Worm (Caenorhabditis elegans) whole organism, L3 larva: ENCODE measurements around the gene Y105C5A.12.
"Not testable (repeated sequence)": the region's sequence is repeated elsewhere in the genome, so short reads cannot be mapped to it uniquely, and the experiment has no call there.

Experiments
- R02D3.7 ChIP-seq: fragments of 150-350 bp; optimal IDR thresholded peaks from 2 replicates; lab custom pipeline; 2014; ENCODE audit warnings: missing biosample characterization, missing genetic modification characterization
- aly-2 ChIP-seq: fragments of 150-350 bp; optimal IDR thresholded peaks from 2 replicates; lab custom pipeline; 2014; ENCODE audit warnings: missing biosample characterization, missing genetic modification characterization
- ceh-16 ChIP-seq: sonication (generic microtip); optimal IDR thresholded peaks from 2 replicates; lab custom pipeline; 2017; ENCODE audit warnings: missing biosample characterization, missing genetic modification characterization
- ceh-82 ChIP-seq: fragments of 150-350 bp; optimal IDR thresholded peaks from 2 replicates; lab custom pipeline; 2014; ENCODE audit warnings: missing biosample characterization, missing genetic modification characterization
- ceh-9 ChIP-seq: sonication (generic microtip); optimal IDR thresholded peaks from 2 replicates; lab custom pipeline; 2018; ENCODE audit warnings: missing biosample characterization, missing genetic modification characterization
- egl-27 ChIP-seq: sonication (generic microtip); optimal IDR thresholded peaks from 4 replicates; lab custom pipeline; 2017; ENCODE audit warnings: missing biosample characterization, missing genetic modification reagents, missing genetic modification characterization
- egl-5 ChIP-seq: fragments of 150-350 bp; optimal IDR thresholded peaks from 2 replicates; lab custom pipeline; 2017; ENCODE audit warnings: missing biosample characterization, missing genetic modification reagents, missing genetic modification characterization, inconsistent platforms
- elt-1 ChIP-seq: fragments of 150-350 bp; optimal IDR thresholded peaks from 2 replicates; lab custom pipeline; 2014; ENCODE audit warnings: missing biosample characterization, missing genetic modification characterization
- elt-2 ChIP-seq: sonication (generic microtip); optimal IDR thresholded peaks from 2 replicates; lab custom pipeline; 2016; ENCODE audit warnings: missing genetic modification reagents, mild to moderate bottlenecking, missing genetic modification characterization, missing compliant biosample characterization
- elt-3 ChIP-seq, 3 experiments: fragments of 150-350 bp in 1 of 3; sonication (generic microtip) in 2 of 3; optimal IDR thresholded peaks; 2 replicates in 2 of 3; 4 replicates in 1 of 3; lab custom pipeline; 2014 to 2017; ENCODE audit warnings: missing biosample characterization in 3 of 3, missing genetic modification characterization in 3 of 3
- eor-1 ChIP-seq, 2 experiments: fragments of 150-350 bp; optimal IDR thresholded peaks; 2 replicates each; lab custom pipeline; 2014 to 2018; ENCODE audit warnings: missing biosample characterization in 2 of 2, missing genetic modification characterization in 2 of 2
- fkh-10 ChIP-seq: sonication (generic microtip); optimal IDR thresholded peaks from 2 replicates; lab custom pipeline; 2017; ENCODE audit warnings: missing biosample characterization, missing genetic modification reagents, missing genetic modification characterization
- fos-1 ChIP-seq: fragments of 150-350 bp; optimal IDR thresholded peaks from 2 replicates; lab custom pipeline; 2014; ENCODE audit warnings: missing biosample characterization, missing genetic modification characterization
- hmg-11 ChIP-seq: sonication (generic microtip); optimal IDR thresholded peaks from 2 replicates; lab custom pipeline; 2016; ENCODE audit warnings: missing genetic modification characterization, missing compliant biosample characterization
- lin-39 ChIP-seq: fragments of 150-350 bp; optimal IDR thresholded peaks from 2 replicates; lab custom pipeline; 2018; ENCODE audit warnings: missing biosample characterization, missing genetic modification reagents, missing genetic modification characterization
- lsy-12 ChIP-seq: sonication (generic microtip); optimal IDR thresholded peaks from 2 replicates; lab custom pipeline; 2016; ENCODE audit warnings: mild to moderate bottlenecking, missing genetic modification characterization, missing compliant biosample characterization
- mdl-1 ChIP-seq: fragments of 150-350 bp; optimal IDR thresholded peaks from 2 replicates; lab custom pipeline; 2014; ENCODE audit warnings: missing biosample characterization, missing genetic modification characterization
- nhr-12 ChIP-seq: fragments of 150-350 bp; optimal IDR thresholded peaks from 2 replicates; lab custom pipeline; 2014; ENCODE audit warnings: missing biosample characterization, missing genetic modification characterization
- nhr-23 ChIP-seq: fragments of 150-350 bp; optimal IDR thresholded peaks from 2 replicates; lab custom pipeline; 2014; ENCODE audit warnings: missing biosample characterization, missing genetic modification reagents, missing genetic modification characterization
- nhr-25 ChIP-seq: sonication (generic microtip); optimal IDR thresholded peaks from 2 replicates; lab custom pipeline; 2017; ENCODE audit warnings: missing biosample characterization, missing genetic modification characterization
- nhr-76 ChIP-seq: fragments of 150-350 bp; sonication (generic microtip); optimal IDR thresholded peaks from 5 replicates; lab custom pipeline; 2014; ENCODE audit warnings: missing biosample characterization, missing genetic modification characterization
- pha-4 ChIP-seq: fragments of 150-350 bp; optimal IDR thresholded peaks from 2 replicates; lab custom pipeline; 2014; ENCODE audit warnings: missing biosample characterization, missing genetic modification reagents, missing genetic modification characterization
- pqm-1 ChIP-seq: fragments of 150-350 bp; optimal IDR thresholded peaks from 2 replicates; lab custom pipeline; 2017; ENCODE audit warnings: missing biosample characterization, missing genetic modification characterization, inconsistent platforms
- sea-2 ChIP-seq: fragments of 150-350 bp; sonication (generic microtip); optimal IDR thresholded peaks from 4 replicates; lab custom pipeline; 2014; ENCODE audit warnings: missing biosample characterization, missing genetic modification reagents, missing genetic modification characterization
- skn-1 ChIP-seq: fragments of 150-350 bp; optimal IDR thresholded peaks from 2 replicates; lab custom pipeline; 2014; ENCODE audit warnings: missing biosample characterization, missing genetic modification characterization
- snpc-4 ChIP-seq: fragments of 150-350 bp; optimal IDR thresholded peaks from 2 replicates; lab custom pipeline; 2014; ENCODE audit warnings: missing biosample characterization, missing genetic modification characterization
- zag-1 ChIP-seq: fragments of 150-350 bp; optimal IDR thresholded peaks from 2 replicates; lab custom pipeline; 2014; ENCODE audit warnings: missing biosample characterization, missing genetic modification characterization
- ztf-4 ChIP-seq: fragments of 150-350 bp; optimal IDR thresholded peaks from 2 replicates; lab custom pipeline; 2014; ENCODE audit warnings: missing biosample characterization, missing genetic modification characterization

Y105C5A.12 gene

ce11 chrIV:15641699-15642098, at the start of gene Y105C5A.12:
TSS of gene Y105C5A.12 (minus strand) at chrIV:15641799.
- TF ChIP-seq ceh-82, egl-5, pha-4 (tag; lab: Kevin White, UChicago): not testable (repeated sequence)

DNA sequence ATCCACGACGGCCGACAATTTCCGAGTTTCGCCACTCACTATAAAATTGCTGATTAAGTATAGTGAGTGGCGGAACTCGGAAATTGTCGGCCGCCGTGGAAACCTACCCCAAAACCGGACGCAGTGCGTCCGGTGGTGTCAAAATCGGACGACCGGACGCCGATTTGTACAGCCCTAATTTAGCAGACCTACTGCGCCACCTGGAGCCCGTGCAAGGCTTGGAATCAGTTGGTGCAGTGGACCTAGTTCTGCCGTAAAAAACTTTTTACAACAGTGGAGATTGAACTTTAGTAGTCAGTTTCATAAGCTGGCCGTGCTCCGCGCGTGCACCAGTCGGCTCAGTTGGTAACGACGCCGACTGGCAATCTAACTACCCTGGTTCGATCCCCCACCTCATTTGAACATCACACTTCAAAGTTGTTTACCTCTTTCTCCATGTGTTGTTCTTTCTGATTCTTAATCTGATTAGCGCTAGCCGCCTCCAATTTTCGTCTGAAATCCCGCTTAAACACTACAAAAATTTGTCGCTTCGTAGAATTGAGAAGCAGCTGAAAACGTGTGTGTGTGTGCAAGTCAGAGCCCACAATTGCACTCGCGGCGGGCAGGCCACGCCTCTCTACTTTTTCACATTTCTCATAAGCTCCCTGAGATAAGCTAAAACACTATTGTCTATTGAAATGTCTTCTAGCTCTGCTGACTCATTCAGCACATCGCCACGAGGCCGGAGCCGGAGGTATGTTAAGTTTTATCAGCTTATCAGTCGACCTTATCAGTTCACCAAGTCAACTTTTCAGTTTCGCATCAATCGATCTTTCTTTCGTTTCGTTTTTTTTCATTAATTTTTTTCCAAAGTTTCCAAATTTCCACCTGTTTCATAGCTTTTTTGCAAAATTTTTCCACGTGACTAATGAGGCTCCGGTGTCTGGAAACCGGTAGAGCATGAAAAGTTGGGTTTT, 47.2 kb upstream of the Y105C5A.12 start, which contains the start of gene Y105C5A.15:
Gene Y105C5A.15, plus strand, starts transcription at position 678 of the 956 bp plus-strand sequence.
- TF ChIP-seq elt-2 (peak; percentile 77), snpc-4 (no peak), eor-1 (tag; optimal IDR thresholded peaks at IDR 0.05; lab: Kevin White, UChicago) (no peak), pqm-1 (tag; lab: Kevin White, UChicago) (peak; percentile 30)

- no peak for TF ChIP-seq egl-5 (tag; lab: Kevin White, UChicago)
- TF ChIP-seq egl-27 (tag; lab: Kevin White, UChicago), result no peak
- TF ChIP-seq nhr-12, result no peak
- no peak for TF ChIP-seq elt-3 (tag; optimal IDR thresholded peaks at IDR 0.05; lab: Kevin White, UChicago)
- TF ChIP-seq ceh-16 (tag; lab: Kevin White, UChicago), result no peak
- no peak for TF ChIP-seq elt-1 (tag; lab: Kevin White, UChicago)
- no peak for TF ChIP-seq snpc-4
- TF ChIP-seq aly-2 (tag; lab: Kevin White, UChicago), result no peak
- no peak for TF ChIP-seq R02D3.7
- TF ChIP-seq nhr-76 (tag; lab: Kevin White, UChicago), result no peak
- TF ChIP-seq hmg-11 (tag; lab: Kevin White, UChicago), result no peak
- TF ChIP-seq eor-1 (tag; optimal IDR thresholded peaks at IDR 0.05; lab: Kevin White, UChicago), result no peak
These were observed 46.2 kb upstream of the Y105C5A.12 start for ce11 chrIV:15687825-15688224.

- no peak for TF ChIP-seq sea-2 (GFP tag; lab: Kevin White, UChicago)
These were observed 44.6 kb upstream of the Y105C5A.12 start for ce11 chrIV:15686233-15686632.

DNA sequence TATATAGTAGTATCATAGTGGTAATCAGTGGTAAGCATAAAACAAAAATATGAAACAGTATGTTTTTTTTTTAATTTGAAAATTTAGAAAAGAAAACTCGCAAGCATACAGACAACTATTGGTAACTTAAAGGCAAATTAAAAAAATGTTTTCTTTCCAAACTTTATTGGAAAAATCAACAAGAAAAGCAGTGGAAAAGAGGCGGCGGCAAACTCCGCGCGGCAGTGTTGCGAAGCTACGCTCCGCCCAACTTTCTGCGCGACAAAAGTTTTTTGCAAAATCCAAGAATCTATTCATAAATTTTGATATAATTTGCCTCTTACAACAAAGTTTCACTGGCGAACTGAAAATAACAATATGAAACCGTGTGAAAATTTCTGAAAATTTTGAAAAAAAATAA, 42.9 kb upstream of the Y105C5A.12 start:
- no peak for TF ChIP-seq lsy-12
- no peak for TF ChIP-seq eor-1 (tag; optimal IDR thresholded peaks at IDR 0.05; lab: Kevin White, UChicago)
- TF ChIP-seq zag-1 (tag; lab: Kevin White, UChicago), result no peak

DNA sequence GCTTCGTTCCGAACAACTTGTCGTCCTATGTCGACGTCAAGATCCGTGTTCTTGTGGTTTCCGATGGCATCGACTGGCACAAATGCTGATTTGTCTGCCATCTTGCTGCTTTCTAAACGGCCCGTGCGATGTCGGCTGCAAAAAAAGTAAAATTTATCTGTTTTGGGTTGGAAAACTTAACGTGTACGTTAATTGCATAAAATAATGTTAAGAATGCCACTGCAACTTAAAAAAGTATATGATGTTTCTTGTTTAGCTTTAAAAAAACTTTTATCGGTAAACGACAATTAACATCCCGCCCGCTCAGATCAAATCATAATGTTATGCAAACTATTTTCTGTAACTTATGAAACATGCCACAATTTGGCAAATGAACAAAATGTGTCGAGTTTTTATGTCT, 39.8 kb upstream of the Y105C5A.12 start, which contains the start of gene Y105C5A.26:
Gene Y105C5A.26, minus strand, starts transcription at position 101 of the 400 bp plus-strand sequence.
- TF ChIP-seq elt-2; snpc-4; nhr-25 (tag; lab: Kevin White, UChicago): not testable (repeated sequence)

ce11 chrIV:15672994-15673393, 31.4 kb upstream of the Y105C5A.12 start:
- TF ChIP-seq nhr-12 (no peak), nhr-25 (tag; lab: Kevin White, UChicago) (peak; percentile 0), nhr-23 (peak; percentile 46), lin-39 (no peak)

DNA sequence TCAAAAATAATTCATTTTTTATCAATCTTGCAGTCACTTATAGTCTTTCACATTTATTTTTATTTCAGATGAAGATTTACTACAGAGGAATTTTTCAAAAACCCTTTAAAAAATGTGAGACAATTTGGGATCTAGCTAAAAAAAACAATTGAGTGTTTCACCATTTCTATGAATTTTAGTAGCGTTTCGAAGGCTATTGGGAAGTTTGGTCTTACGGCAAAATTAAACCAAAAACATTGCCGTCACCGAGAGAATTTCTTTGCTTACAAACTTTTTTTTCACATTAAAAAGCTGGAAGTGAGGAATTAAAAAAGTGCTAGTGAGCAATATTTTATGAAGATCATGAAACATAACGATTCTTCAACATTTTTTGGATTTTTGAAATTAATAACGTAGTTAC, 16.8 kb upstream of the Y105C5A.12 start:
- TF ChIP-seq fos-1 (tag; lab: Kevin White, UChicago) (no peak), ceh-9 (tag; lab: Kevin White, UChicago) (no peak), elt-1 (tag; lab: Kevin White, UChicago) (no peak), fkh-10 (GFP tag; lab: Kevin White, UChicago) (no peak), egl-5 (tag; lab: Kevin White, UChicago) (no peak), ztf-4 (tag; lab: Kevin White, UChicago) (no peak), mdl-1 (tag; lab: Kevin White, UChicago) (no peak), skn-1 (tag; lab: Kevin White, UChicago) (no peak)
